In the genomic region with DNA sequence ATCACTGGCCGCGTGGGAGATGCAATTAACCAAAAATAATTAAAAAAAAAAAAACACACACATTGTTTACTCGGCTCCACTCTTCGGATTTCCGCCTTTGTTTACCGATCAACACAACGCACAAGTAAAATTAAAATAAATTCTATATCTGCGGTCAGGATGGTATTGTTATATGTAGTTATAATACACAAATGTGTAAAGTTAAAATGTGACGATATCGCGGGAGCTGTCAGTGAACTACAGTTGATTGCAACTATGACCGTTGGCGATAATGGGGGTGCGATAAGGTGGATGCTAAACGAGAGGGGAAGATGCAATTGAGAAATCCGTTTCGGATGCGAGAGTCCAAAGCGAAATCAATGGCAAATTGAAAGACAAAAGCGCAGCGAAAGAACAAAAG, we compare ENCODE assay signal across 4 fruit fly cellular contexts.
TF ChIP-seq lines count a peak whose summit lies in the region.

No protein-coding gene starts in this region.

- TF ChIP-seq CTCF in whole organism, embryonic (GFP tag; optimal IDR thresholded peaks at IDR 0.05; lab: Kevin White, UChicago) = no peak

TF ChIP-seq in whole organism, adult, 20 proteins besides CTCF, POLR2A, EP300 and RAD21:
- TF ChIP-seq ovo (GFP tag; optimal IDR thresholded peaks at IDR 0.05; lab: Kevin White, UChicago) (peak; percentile 42), CG14711 (tag; optimal IDR thresholded peaks at IDR 0.05; lab: Kevin White, UChicago) (no peak)

TF ChIP-seq in whole organism, embryonic, 481 proteins besides CTCF, POLR2A, EP300 and RAD21:
- TF ChIP-seq dati (GFP tag; IDR thresholded peaks at IDR 0.05; lab: Robert Waterston, UW) (no peak), gt (GFP tag; IDR thresholded peaks at IDR 0.05; lab: Robert Waterston, UW) (no peak), gfzf (GFP tag; optimal IDR thresholded peaks at IDR 0.05; lab: Kevin White, UChicago) (no peak), sr (GFP tag; IDR thresholded peaks at IDR 0.05; lab: Robert Waterston, UW) (peak; percentile 24; the same call in 1 of the 3 replicates), sens (GFP tag; lab: Kevin White, UChicago) (peak; percentile 55), onecut (GFP tag; IDR thresholded peaks at IDR 0.05; lab: Robert Waterston, UW) (no peak), shn (GFP tag; optimal IDR thresholded peaks at IDR 0.05; lab: Kevin White, UChicago) (no peak), Six4 (GFP tag; optimal IDR thresholded peaks at IDR 0.05; lab: Kevin White, UChicago) (no peak), CG15514 (GFP tag; optimal IDR thresholded peaks at IDR 0.05; lab: Kevin White, UChicago) (no peak)

TF ChIP-seq in whole organism, prepupa, 60 proteins besides CTCF, POLR2A, EP300 and RAD21:
- TF ChIP-seq vri (GFP tag; optimal IDR thresholded peaks at IDR 0.05; lab: Kevin White, UChicago) (peak; percentile 10), svp (GFP tag; lab: Kevin White, UChicago) (peak; percentile 70), Eip78C (GFP tag; lab: Kevin White, UChicago) (peak; percentile 70), fd85E (GFP tag; optimal IDR thresholded peaks at IDR 0.05; lab: Kevin White, UChicago) (no peak)
TF ChIP-seq in whole organism, prepupa: peak in this region for 3.

TF ChIP-seq in whole organism, pupa, 21 proteins besides CTCF, POLR2A, EP300 and RAD21:
- TF ChIP-seq CG12605 (GFP tag; IDR thresholded peaks at IDR 0.05; lab: Robert Waterston, UW) = no peak
- TF ChIP-seq CG15710 (tag; optimal IDR thresholded peaks at IDR 0.05; lab: Kevin White, UChicago) = no peak
- TF ChIP-seq EcR (GFP tag; optimal IDR thresholded peaks at IDR 0.05; lab: Kevin White, UChicago) = peak; percentile 47
- TF ChIP-seq Pif1B (GFP tag; optimal IDR thresholded peaks at IDR 0.05; lab: Kevin White, UChicago) = no peak
- no peak for TF ChIP-seq CG4496 (GFP tag; IDR thresholded peaks at IDR 0.05; lab: Robert Waterston, UW)
- no peak for TF ChIP-seq gl (tag; optimal IDR thresholded peaks at IDR 0.05; lab: Kevin White, UChicago)
- TF ChIP-seq CG34367 (tag; optimal IDR thresholded peaks at IDR 0.05; lab: Kevin White, UChicago) = no peak
TF ChIP-seq in whole organism, pupa: peak in this region for 1.
